Fruit fly (Drosophila melanogaster) whole organism, prepupa: Measurements from ENCODE around the gene UbcE2H.

Source experiments
- CG10631 ChIP-seq: fragments of 200-800 bp; sonication (Bioruptor generic); optimal IDR thresholded peaks from 2 replicates; lab custom pipeline; 2016; ENCODE audit warnings: missing biosample characterization, missing genetic modification characterization
- CG10669 ChIP-seq: fragments of 200-800 bp; sonication (Bioruptor generic); optimal IDR thresholded peaks from 3 replicates; lab custom pipeline; 2018; ENCODE audit warnings: missing biosample characterization, mild to moderate bottlenecking, missing genetic modification characterization, moderate library complexity
- CG11294 ChIP-seq: fragments of 200-800 bp; sonication (Bioruptor generic); IDR thresholded peaks from 2 replicates; pipeline ENCODE4 v1.3.6; 2022; ENCODE audit warnings: missing biosample characterization, missing genetic modification characterization
- CG11902 ChIP-seq: fragments of 200-800 bp; sonication (Bioruptor generic); optimal IDR thresholded peaks from 3 replicates; lab custom pipeline; 2016; ENCODE audit warnings: missing biosample characterization, missing genetic modification characterization
- CG15336 ChIP-seq: fragments of 200-800 bp; sonication (Bioruptor generic); IDR thresholded peaks from 2 replicates; pipeline ENCODE4 v1.3.6; 2022; ENCODE audit warnings: missing biosample characterization, missing genetic modification characterization
- CG1621 ChIP-seq: fragments of 200-800 bp; sonication (Bioruptor generic); optimal IDR thresholded peaks from 3 replicates; lab custom pipeline; 2018; ENCODE audit warnings: missing biosample characterization, mild to moderate bottlenecking, missing genetic modification characterization
- CG16779 ChIP-seq: fragments of 200-800 bp; sonication (Bioruptor generic); optimal IDR thresholded peaks from 3 replicates; lab custom pipeline; 2017; ENCODE audit warnings: missing biosample characterization, mild to moderate bottlenecking, missing genetic modification characterization
- CG31627 ChIP-seq: fragments of 200-800 bp; sonication (Bioruptor generic); optimal IDR thresholded peaks from 3 replicates; lab custom pipeline; 2016; ENCODE audit warnings: missing biosample characterization, missing genetic modification characterization
- CG32006 ChIP-seq: fragments of 200-800 bp; sonication (Bioruptor generic); optimal IDR thresholded peaks from 3 replicates; lab custom pipeline; 2017; ENCODE audit warnings: missing biosample characterization, mild to moderate bottlenecking, missing genetic modification characterization
- CG6276 ChIP-seq: fragments of 200-800 bp; sonication (Bioruptor generic); optimal IDR thresholded peaks from 2 replicates; lab custom pipeline; 2017; ENCODE audit warnings: missing biosample characterization, mild to moderate bottlenecking, missing genetic modification characterization
- CG6792 ChIP-seq: fragments of 200-800 bp; sonication (Bioruptor generic); optimal IDR thresholded peaks from 3 replicates; lab custom pipeline; 2016; ENCODE audit warnings: missing biosample characterization, missing genetic modification characterization
- CG7368 ChIP-seq: fragments of 200-800 bp; sonication (Bioruptor generic); optimal IDR thresholded peaks from 3 replicates; lab custom pipeline; 2016; ENCODE audit warnings: missing biosample characterization, missing genetic modification characterization
- CG8632 ChIP-seq: fragments of 200-800 bp; sonication (Bioruptor generic); optimal IDR thresholded peaks from 3 replicates; lab custom pipeline; 2016; ENCODE audit warnings: missing biosample characterization, missing genetic modification characterization
- CG9139 ChIP-seq: fragments of 200-800 bp; sonication (Bioruptor generic); optimal IDR thresholded peaks from 3 replicates; lab custom pipeline; 2017; ENCODE audit warnings: missing biosample characterization, mild to moderate bottlenecking, missing genetic modification characterization
- Eip75B ChIP-seq: fragments of 200-800 bp; sonication (Bioruptor generic); optimal IDR thresholded peaks from 3 replicates; lab custom pipeline; 2016; ENCODE audit warnings: missing biosample characterization, missing genetic modification characterization
- Ets96B ChIP-seq: fragments of 200-800 bp; optimal IDR thresholded peaks from 2 replicates; lab custom pipeline; 2019; ENCODE audit warnings: missing biosample characterization, mild to moderate bottlenecking, missing genetic modification characterization, moderate library complexity
- Gug ChIP-seq: fragments of 200-800 bp; sonication (Bioruptor generic); IDR thresholded peaks from 2 replicates; pipeline ENCODE4 v1.3.6; 2022; ENCODE audit warnings: missing biosample characterization, missing genetic modification characterization
- Hr38 ChIP-seq: sonication (Bioruptor generic); optimal IDR thresholded peaks from 2 replicates; lab custom pipeline; 2016; ENCODE audit warnings: missing biosample characterization, missing genetic modification characterization
- Hr39 ChIP-seq: fragments of 200-800 bp; sonication (Bioruptor generic); optimal IDR thresholded peaks from 2 replicates; lab custom pipeline; 2016; ENCODE audit warnings: missing biosample characterization, missing genetic modification characterization
- Smox ChIP-seq: fragments of 200-800 bp; sonication (Bioruptor generic); optimal IDR thresholded peaks from 3 replicates; lab custom pipeline; 2016; ENCODE audit warnings: missing biosample characterization, missing genetic modification characterization
- achi ChIP-seq: fragments of 200-800 bp; sonication (Bioruptor generic); optimal IDR thresholded peaks from 3 replicates; lab custom pipeline; 2016; ENCODE audit warnings: missing biosample characterization, missing genetic modification characterization
- acj6 ChIP-seq: fragments of 200-800 bp; sonication (Bioruptor generic); optimal IDR thresholded peaks from 3 replicates; lab custom pipeline; 2016; ENCODE audit warnings: missing biosample characterization, missing genetic modification characterization
- cyc ChIP-seq: fragments of 200-800 bp; sonication (Bioruptor generic); optimal IDR thresholded peaks from 3 replicates; lab custom pipeline; 2016; ENCODE audit warnings: missing biosample characterization, missing genetic modification characterization
- dac ChIP-seq: fragments of 200-800 bp; sonication (Bioruptor generic); optimal IDR thresholded peaks from 2 replicates; lab custom pipeline; 2017; ENCODE audit warnings: missing biosample characterization, mild to moderate bottlenecking, missing genetic modification characterization
- eg ChIP-seq: fragments of 200-800 bp; sonication (Bioruptor generic); IDR thresholded peaks from 3 replicates; pipeline ENCODE4 v1.3.6; 2022; ENCODE audit warnings: missing biosample characterization, missing genetic modification characterization
- fd59A ChIP-seq: fragments of 200-800 bp; sonication (Bioruptor generic); optimal IDR thresholded peaks from 2 replicates; lab custom pipeline; 2017; ENCODE audit warnings: missing biosample characterization, mild to moderate bottlenecking, missing genetic modification characterization, missing genetic modification reagents
- fd85E ChIP-seq: fragments of 200-800 bp; sonication (Bioruptor generic); optimal IDR thresholded peaks from 3 replicates; lab custom pipeline; 2016; ENCODE audit warnings: missing biosample characterization, missing genetic modification characterization
- lz ChIP-seq: fragments of 200-800 bp; sonication (Bioruptor generic); optimal IDR thresholded peaks from 3 replicates; lab custom pipeline; 2016; ENCODE audit warnings: missing biosample characterization, missing genetic modification characterization
- pdm3 ChIP-seq: fragments of 200-800 bp; sonication (Bioruptor generic); optimal IDR thresholded peaks from 3 replicates; lab custom pipeline; 2016; ENCODE audit warnings: missing biosample characterization, missing genetic modification characterization
- salr ChIP-seq, 2 experiments: fragments of 200-800 bp; sonication (Bioruptor generic); optimal IDR thresholded peaks; 3 replicates each; lab custom pipeline; 2016 to 2018; ENCODE audit warnings: missing biosample characterization in 2 of 2, missing genetic modification characterization in 2 of 2, mild to moderate bottlenecking in 1 of 2
- spab ChIP-seq: fragments of 200-800 bp; sonication (Bioruptor generic); optimal IDR thresholded peaks from 2 replicates; lab custom pipeline; 2017; ENCODE audit warnings: missing biosample characterization, mild to moderate bottlenecking, missing genetic modification characterization, missing genetic modification reagents
- topi ChIP-seq: fragments of 200-800 bp; sonication (Bioruptor generic); optimal IDR thresholded peaks from 3 replicates; lab custom pipeline; 2016; ENCODE audit warnings: missing biosample characterization, missing genetic modification characterization
- vri ChIP-seq: fragments of 200-800 bp; sonication (Bioruptor generic); optimal IDR thresholded peaks from 3 replicates; lab custom pipeline; 2016; ENCODE audit warnings: missing biosample characterization, mild to moderate bottlenecking, missing genetic modification characterization

Gene UbcE2H

DNA sequence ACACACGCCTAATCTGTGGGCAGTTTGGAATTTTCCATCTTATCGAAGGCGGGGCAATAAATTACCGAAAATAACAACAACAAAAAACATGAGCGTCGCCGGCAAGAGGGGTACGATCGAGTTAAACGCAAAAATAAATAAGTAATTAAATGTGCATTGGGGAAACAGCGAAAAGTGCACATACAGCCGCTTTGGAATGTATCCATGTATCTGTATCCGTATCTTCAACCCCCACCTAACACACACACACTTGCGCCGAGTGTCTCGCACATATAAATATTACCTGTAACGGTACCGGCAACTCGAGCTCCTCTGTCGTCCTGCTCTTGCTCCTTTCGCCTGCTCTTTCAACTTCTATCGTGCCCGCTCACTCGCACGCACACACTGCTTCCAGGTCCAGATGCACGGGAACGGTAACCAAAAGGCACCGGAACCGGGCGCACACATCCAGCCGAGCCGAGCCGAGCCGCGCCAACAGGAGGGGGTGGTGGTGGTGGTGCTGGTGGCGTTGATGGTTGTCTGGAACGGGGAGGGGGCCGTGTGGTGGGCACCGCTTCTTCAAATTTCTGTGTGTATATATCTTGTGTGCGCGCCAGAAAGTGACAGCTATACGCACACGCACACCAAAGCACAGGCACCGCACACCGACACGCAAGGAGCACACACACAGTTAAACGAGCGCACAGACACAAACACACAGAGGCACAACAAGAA is 47.6 kb upstream of the UbcE2H start (continued):
- TF ChIP-seq CG16779 (tag; lab: Kevin White, UChicago) = no peak
- no peak for TF ChIP-seq Smox (GFP tag; lab: Kevin White, UChicago)
- peak; percentile 19 for TF ChIP-seq CG7368 (GFP tag; lab: Kevin White, UChicago)
- TF ChIP-seq CG10631 = no peak
- peak; percentile 54 for TF ChIP-seq vri (GFP tag; lab: Kevin White, UChicago)
- no peak for TF ChIP-seq fd85E (GFP tag; lab: Kevin White, UChicago)
- TF ChIP-seq salr (GFP tag; optimal IDR thresholded peaks at IDR 0.05; lab: Kevin White, UChicago) = peak in 1 of 2 experiments; percentile 9
- TF ChIP-seq dac (GFP tag; lab: Kevin White, UChicago) = no peak
- TF ChIP-seq CG1621 (tag; lab: Kevin White, UChicago) = peak; percentile 85
- TF ChIP-seq CG6276 (GFP tag; lab: Kevin White, UChicago) = no peak
- no peak for TF ChIP-seq Hr38 (GFP tag; lab: Kevin White, UChicago)
- TF ChIP-seq CG6792 = peak; percentile 20
- no peak for TF ChIP-seq CG11902
- TF ChIP-seq CG9139 = no peak
- peak; percentile 57 for TF ChIP-seq eg
- no peak for TF ChIP-seq CG15336 (GFP tag; lab: Robert Waterston, UW)
- no peak for TF ChIP-seq CG10669 (GFP tag; lab: Kevin White, UChicago)
- peak; percentile 38 for TF ChIP-seq Eip75B (GFP tag; lab: Kevin White, UChicago)
- TF ChIP-seq Gug (GFP tag; lab: Robert Waterston, UW) = no peak
- peak; percentile 12 for TF ChIP-seq CG32006

DNA sequence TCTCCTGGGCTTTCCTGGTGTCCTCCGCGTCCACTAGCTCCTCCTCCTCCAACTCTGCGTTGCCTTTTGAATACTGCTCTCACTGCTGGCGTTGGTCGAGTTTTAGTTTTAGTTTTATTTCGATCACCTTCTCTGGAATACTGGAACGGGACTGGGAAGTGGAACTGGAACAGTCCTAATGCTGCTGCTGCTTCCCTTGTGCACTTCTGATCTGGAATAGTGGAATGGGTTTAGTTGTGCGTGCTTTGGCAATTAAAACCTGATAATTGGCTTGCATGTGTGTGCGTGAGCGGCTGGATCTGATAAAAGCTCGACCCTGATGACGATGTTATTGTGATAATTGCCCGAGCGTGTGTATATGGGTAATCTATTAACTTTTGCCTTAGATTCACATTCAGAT is 46.8 kb upstream of the UbcE2H start:
- no peak for TF ChIP-seq CG31627 (GFP tag; lab: Kevin White, UChicago)
- no peak for TF ChIP-seq salr (GFP tag; optimal IDR thresholded peaks at IDR 0.05; lab: Kevin White, UChicago)
- no peak for TF ChIP-seq CG8632 (GFP tag; lab: Kevin White, UChicago)
- no peak for TF ChIP-seq pdm3
- no peak for TF ChIP-seq CG11294 (GFP tag; lab: Robert Waterston, UW)
- no peak for TF ChIP-seq fd85E (GFP tag; lab: Kevin White, UChicago)
- TF ChIP-seq lz = no peak
- no peak for TF ChIP-seq topi (GFP tag; lab: Kevin White, UChicago)
- TF ChIP-seq, all 60 proteins: peak for 0

DNA sequence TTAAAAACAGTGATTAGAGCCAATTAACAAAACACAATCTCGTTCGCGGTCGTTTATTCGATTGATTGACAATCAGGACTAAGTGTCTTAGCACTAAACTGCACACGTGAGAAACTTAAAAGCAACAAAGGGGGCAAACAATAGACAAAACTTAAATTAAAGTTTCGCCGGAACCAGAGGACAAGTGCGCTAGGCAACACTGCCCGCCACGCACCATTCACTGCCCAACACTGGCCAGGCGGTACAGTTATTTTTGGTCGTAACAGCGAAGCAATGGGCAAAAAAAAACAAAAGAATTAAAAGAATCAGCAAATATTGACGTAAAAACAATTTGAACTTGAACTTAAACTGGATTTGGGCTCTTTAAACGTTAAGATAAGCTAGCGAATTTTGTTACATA is 43.4 kb upstream of the UbcE2H start:
- no peak for TF ChIP-seq fd59A
- no peak for TF ChIP-seq CG15336 (GFP tag; lab: Robert Waterston, UW)
- TF ChIP-seq CG7368 (GFP tag; lab: Kevin White, UChicago) = no peak
- no peak for TF ChIP-seq Gug (GFP tag; lab: Robert Waterston, UW)
- TF ChIP-seq topi (GFP tag; lab: Kevin White, UChicago) = no peak
- no peak for TF ChIP-seq Hr39 (GFP tag; lab: Kevin White, UChicago)
- TF ChIP-seq CG6276 (GFP tag; lab: Kevin White, UChicago) = no peak
- no peak for TF ChIP-seq CG8632 (GFP tag; lab: Kevin White, UChicago)
- TF ChIP-seq acj6 (GFP tag; lab: Kevin White, UChicago) = no peak
- TF ChIP-seq Ets96B (tag; lab: Kevin White, UChicago) = no peak
- TF ChIP-seq achi (GFP tag; lab: Kevin White, UChicago) = no peak
- no peak for TF ChIP-seq CG6792
- no peak for TF ChIP-seq CG10669 (GFP tag; lab: Kevin White, UChicago)
- TF ChIP-seq spab = no peak
- no peak for TF ChIP-seq CG16779 (tag; lab: Kevin White, UChicago)

DNA sequence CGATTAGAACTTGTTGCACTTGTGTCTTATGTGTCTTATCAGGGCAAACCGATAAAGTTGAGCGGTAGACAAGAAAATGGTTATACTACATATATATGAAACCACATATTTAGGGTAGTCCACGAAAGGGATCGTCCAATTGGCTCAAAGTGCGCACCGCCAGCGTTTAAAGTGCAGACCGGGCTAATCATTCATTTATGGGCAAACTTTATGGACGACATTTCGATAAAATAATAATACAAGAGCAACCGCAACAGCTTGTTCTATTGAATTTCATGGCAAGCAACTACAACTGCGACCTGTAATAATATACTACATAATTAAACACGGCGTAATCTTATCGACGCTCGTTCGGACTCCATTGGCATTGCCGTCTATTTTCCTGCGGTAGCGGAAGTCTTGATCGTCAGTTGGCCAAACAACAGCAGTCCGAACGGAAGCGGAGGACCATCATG is 41.6 kb upstream of the UbcE2H start, which contains the start of the genes cyr and CG2120:
cyr (minus strand) TSS at position 294 of the 455 bp plus-strand sequence.
CG2120 (plus strand) TSS at position 405 of the 455 bp plus-strand sequence.
- TF ChIP-seq vri (GFP tag; lab: Kevin White, UChicago) = no peak
- TF ChIP-seq cyc = no peak
- no peak for TF ChIP-seq topi (GFP tag; lab: Kevin White, UChicago)
